Fruit fly (Drosophila melanogaster): ENCODE results near the gene fbp.
A peak's percentile ranks its signal among the peaks of the same experiment; 100 is the strongest.

The fbp gene

dm6 chr2L:19756040-19756439, 7.9 kb downstream of the fbp start (continued):
- no peak for TF ChIP-seq tx (GFP tag; optimal IDR thresholded peaks at IDR 0.05)
- TF ChIP-seq abd-A (tag; optimal IDR thresholded peaks at IDR 0.05): peak; percentile 26
- no peak for TF ChIP-seq oc (tag; optimal IDR thresholded peaks at IDR 0.05)
- TF ChIP-seq CG4360 (GFP tag; IDR thresholded peaks at IDR 0.05): peak; percentile 90
- TF ChIP-seq CG3407 (GFP tag; optimal IDR thresholded peaks at IDR 0.05): no peak
- 0 out of 2 replicates have a peak, but pooled peaks have one; percentile 19 for TF ChIP-seq sim (GFP tag; IDR thresholded peaks at IDR 0.05)
- peak; percentile 68 for TF ChIP-seq Aef1 (GFP tag; IDR thresholded peaks at IDR 0.05)
- no peak for TF ChIP-seq CG8089 (GFP tag; optimal IDR thresholded peaks at IDR 0.05)
- TF ChIP-seq CG7745 (tag; optimal IDR thresholded peaks at IDR 0.05): no peak
- TF ChIP-seq Med (GFP tag): peak; percentile 7

DNA sequence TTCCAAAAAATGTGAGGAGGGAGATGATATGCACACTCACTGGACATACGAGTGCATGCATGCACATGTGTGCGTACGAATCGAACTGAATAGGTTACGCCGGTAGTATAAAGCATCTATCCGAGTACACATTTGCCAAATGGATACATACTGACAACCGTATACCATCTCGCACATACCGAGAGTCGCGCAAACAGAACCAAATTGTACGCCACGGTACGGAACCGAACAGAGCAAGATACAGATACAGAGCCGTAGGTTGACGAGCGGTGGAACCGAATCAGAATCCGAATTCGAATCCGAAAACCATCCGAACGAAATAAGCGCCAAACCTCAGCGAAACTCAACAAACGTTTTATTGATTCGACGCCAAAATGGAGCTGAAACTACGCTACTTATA, 8.9 kb downstream of the fbp start:
- TF ChIP-seq lov (optimal IDR thresholded peaks at IDR 0.05): no peak
- TF ChIP-seq lov (GFP tag; IDR thresholded peaks at IDR 0.05): 0 out of 3 replicates have a peak, but pooled peaks have one; percentile 48
- peak; percentile 67; the same call in 1 of the 2 replicates for TF ChIP-seq CG32767 (GFP tag; IDR thresholded peaks at IDR 0.05)
- TF ChIP-seq H15 (GFP tag; IDR thresholded peaks at IDR 0.05): no peak
- 0 out of 3 replicates have a peak, but pooled peaks have one; percentile 24 for TF ChIP-seq so (GFP tag; IDR thresholded peaks at IDR 0.05)
- peak; percentile 17 for TF ChIP-seq mirr (GFP tag; optimal IDR thresholded peaks at IDR 0.05)
- 0 out of 2 replicates have a peak, but pooled peaks have one; percentile 7 for TF ChIP-seq MBD-R2 (GFP tag; IDR thresholded peaks at IDR 0.05)
- peak; percentile 99 for TF ChIP-seq CG13894 (tag; optimal IDR thresholded peaks at IDR 0.05)
- TF ChIP-seq Dbx (GFP tag; IDR thresholded peaks at IDR 0.05): 0 out of 3 replicates have a peak, but pooled peaks have one; percentile 38
- TF ChIP-seq CG32532 (GFP tag; IDR thresholded peaks at IDR 0.05): peak; percentile 44; the same call in 1 of the 2 replicates
- no peak for TF ChIP-seq pho (GFP tag; optimal IDR thresholded peaks at IDR 0.05)
- TF ChIP-seq slbo (GFP tag; IDR thresholded peaks at IDR 0.05): 0 out of 2 replicates have a peak, but pooled peaks have one; percentile 6
- no peak for TF ChIP-seq Aef1 (GFP tag; IDR thresholded peaks at IDR 0.05)
- TF ChIP-seq CG15514 (GFP tag; optimal IDR thresholded peaks at IDR 0.05): peak; percentile 89
- peak; percentile 29; the same call in 1 of the 2 replicates for TF ChIP-seq Atf6 (GFP tag; IDR thresholded peaks at IDR 0.05)
- TF ChIP-seq tll (GFP tag; optimal IDR thresholded peaks at IDR 0.05): no peak
- peak; percentile 84; the same call in 2 of the 4 replicates for TF ChIP-seq chinmo (GFP tag; IDR thresholded peaks at IDR 0.05; ENCODE audit: partially characterized antibody)
- TF ChIP-seq sima (GFP tag; optimal IDR thresholded peaks at IDR 0.05): no peak
- no peak for TF ChIP-seq ase (GFP tag; IDR thresholded peaks at IDR 0.05)
- peak; percentile 96 for TF ChIP-seq Deaf1 (tag; optimal IDR thresholded peaks at IDR 0.05)
- TF ChIP-seq Lim3 (GFP tag; IDR thresholded peaks at IDR 0.05): no peak

DNA sequence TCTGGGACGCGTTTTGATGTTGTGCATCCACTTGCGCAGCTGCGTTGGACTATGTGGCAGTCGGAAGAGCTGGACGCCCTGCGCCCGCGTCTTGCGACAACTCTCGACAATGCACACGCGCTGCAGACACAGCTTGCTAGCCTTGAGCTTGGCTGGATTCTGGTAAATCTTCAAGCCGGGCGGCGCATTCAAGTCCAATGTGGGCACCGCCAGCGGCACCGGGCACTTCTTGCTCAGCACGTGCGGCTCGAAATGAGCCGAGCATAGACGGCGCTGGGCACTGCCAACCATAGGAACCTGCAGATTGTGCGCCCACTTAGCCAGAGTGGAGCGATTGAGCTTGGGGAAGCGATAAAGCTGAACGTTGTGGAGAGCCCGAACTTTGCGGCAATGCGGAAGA, 13.4 kb downstream of the fbp start:
- TF ChIP-seq sob (GFP tag; IDR thresholded peaks at IDR 0.05) (no peak), al (GFP tag; IDR thresholded peaks at IDR 0.05) (no peak), Ets65A (GFP tag) (peak; percentile 91)

DNA sequence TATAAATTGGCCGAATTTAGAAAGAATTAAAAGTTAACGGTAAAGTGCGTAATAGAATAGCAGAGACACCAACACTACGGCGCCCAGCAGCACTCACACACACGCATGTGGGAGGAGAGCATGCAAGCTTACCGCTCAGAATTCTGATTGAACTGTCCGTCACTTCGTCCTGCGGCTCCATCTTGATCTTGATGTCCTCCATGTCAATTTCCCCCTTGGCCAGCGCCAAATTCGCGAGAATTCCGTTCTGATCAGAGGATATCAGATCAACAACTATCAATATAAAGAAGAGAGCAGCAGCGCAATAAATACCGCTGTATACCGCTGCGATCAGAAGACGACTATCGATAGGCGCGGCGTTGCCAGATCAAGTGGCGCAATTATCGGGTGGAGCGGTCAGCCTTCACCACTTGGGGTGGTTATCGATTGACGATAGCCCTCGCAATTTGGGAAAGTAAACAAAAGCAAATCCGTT, 28.3 kb downstream of the fbp start, which contains the start of the genes CG10462 and Nf-YB:
CG10462 (minus strand) TSS at position 346 of the 475 bp plus-strand sequence.
Nf-YB (plus strand) TSS at position 410 of the 475 bp plus-strand sequence.
- TF ChIP-seq CG9437 (GFP tag; optimal IDR thresholded peaks at IDR 0.05) (peak; percentile 88), CG14860 (GFP tag; IDR thresholded peaks at IDR 0.05; ENCODE audit: partially characterized antibody) (peak; percentile 95), Rfx (GFP tag; IDR thresholded peaks at IDR 0.05) (no peak; the same call in 1 of the 2 replicates), dm (GFP tag; optimal IDR thresholded peaks at IDR 0.05) (peak; percentile 78), CHES-1-like (GFP tag; optimal IDR thresholded peaks at IDR 0.05) (peak; percentile 46), Taf1 (GFP tag; IDR thresholded peaks at IDR 0.05) (no peak), CG16813 (GFP tag; IDR thresholded peaks at IDR 0.05; ENCODE audit: partially characterized antibody) (peak; percentile 91), CG14667 (GFP tag; IDR thresholded peaks at IDR 0.05) (no peak), mld (GFP tag; IDR thresholded peaks at IDR 0.05; ENCODE audit: partially characterized antibody) (peak; percentile 94), Myb (GFP tag; optimal IDR thresholded peaks at IDR 0.05) (peak; percentile 86), CG4820 (GFP tag; optimal IDR thresholded peaks at IDR 0.05) (no peak), Lhr (GFP tag; optimal IDR thresholded peaks at IDR 0.05) (peak; percentile 79), MESR4 (GFP tag; optimal IDR thresholded peaks at IDR 0.05) (peak; percentile 54), Doc3 (GFP tag; IDR thresholded peaks at IDR 0.05; ENCODE audit: partially characterized antibody) (peak; percentile 54; the same call in 2 of the 3 replicates), Six4 (GFP tag; optimal IDR thresholded peaks at IDR 0.05) (no peak)
